Worm (Caenorhabditis elegans): ENCODE data around the gene coq-2.

coq-2 gene

DNA sequence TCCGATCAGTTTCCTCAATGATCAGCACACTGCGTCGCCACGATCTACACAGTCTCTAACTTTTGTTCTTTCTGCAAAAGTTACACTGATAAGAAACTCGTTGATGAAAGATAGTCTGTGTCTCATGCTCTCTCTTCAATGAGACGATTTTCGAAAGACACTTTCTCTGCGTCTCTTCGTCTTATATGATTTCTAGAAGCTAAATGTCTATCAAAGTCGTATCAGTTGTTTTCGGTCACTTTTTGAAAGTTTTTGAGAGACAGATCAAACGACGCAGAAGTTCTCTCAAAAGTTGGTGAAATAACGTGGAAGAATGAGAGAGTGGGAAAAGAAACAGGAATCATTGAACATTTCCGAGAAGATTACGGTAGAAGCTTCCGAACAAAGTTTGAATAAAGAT is 40.6 kb upstream of the coq-2 start (continued):
- TF ChIP-seq F44E2.7 (GFP tag; IDR thresholded peaks at IDR 0.05): no peak
- TF ChIP-seq nhr-6 (tag; optimal IDR thresholded peaks at IDR 0.05): no peak
- no peak for TF ChIP-seq F37D6.2 (tag; optimal IDR thresholded peaks at IDR 0.05)
- no peak for TF ChIP-seq unc-39 (tag; optimal IDR thresholded peaks at IDR 0.05)
- TF ChIP-seq daf-8 (GFP tag; IDR thresholded peaks at IDR 0.05): no peak
- TF ChIP-seq ceh-44 (GFP tag; IDR thresholded peaks at IDR 0.05): no peak
- no peak for TF ChIP-seq R02D3.7 (tag; optimal IDR thresholded peaks at IDR 0.05)
- TF ChIP-seq F10B5.3 (tag; optimal IDR thresholded peaks at IDR 0.05): no peak
- TF ChIP-seq snpc-4 (tag; optimal IDR thresholded peaks at IDR 0.05): no peak
- no peak for TF ChIP-seq rbr-2 (tag; optimal IDR thresholded peaks at IDR 0.05)
- no peak for TF ChIP-seq pha-4 (GFP tag; IDR thresholded peaks at IDR 0.05)
- no peak for TF ChIP-seq pha-4 (tag; optimal IDR thresholded peaks at IDR 0.05)
- TF ChIP-seq nhr-11 (tag; optimal IDR thresholded peaks at IDR 0.05): peak; percentile 81
- TF ChIP-seq nhr-10 (tag; optimal IDR thresholded peaks at IDR 0.05): peak; percentile 74
- peak in 1 of 2 experiments; percentile 0 for TF ChIP-seq hif-1 (tag; optimal IDR thresholded peaks at IDR 0.05)
- TF ChIP-seq zip-2 (tag; optimal IDR thresholded peaks at IDR 0.05): no peak
- TF ChIP-seq dmd-9 (GFP tag; IDR thresholded peaks at IDR 0.05): no peak
- no peak for TF ChIP-seq egl-27 (tag; optimal IDR thresholded peaks at IDR 0.05)
- TF ChIP-seq dmd-6 (GFP tag; IDR thresholded peaks at IDR 0.05): peak; percentile 98
- peak; percentile 49 for TF ChIP-seq lin-38 (GFP tag; IDR thresholded peaks at IDR 0.05)
- peak; percentile 31 for TF ChIP-seq mes-2 (tag; optimal IDR thresholded peaks at IDR 0.05; ENCODE audit: poor library complexity, severe bottlenecking)
- TF ChIP-seq egl-43 (GFP tag; IDR thresholded peaks at IDR 0.05): no peak
- no peak for TF ChIP-seq sdz-12 (GFP tag; optimal IDR thresholded peaks at IDR 0.05)
- TF ChIP-seq skn-1 (tag; optimal IDR thresholded peaks at IDR 0.05): no peak
- no peak for TF ChIP-seq Y5F2A.4 (GFP tag; optimal IDR thresholded peaks at IDR 0.05)
- TF ChIP-seq hlh-30 (tag; optimal IDR thresholded peaks at IDR 0.05; ENCODE audit: insufficient read depth): peak; percentile 75
- TF ChIP-seq lim-7 (GFP tag; IDR thresholded peaks at IDR 0.05): 0 out of 2 replicates have a peak, but pooled peaks have one; percentile 24
- no peak for TF ChIP-seq attf-4 (tag; optimal IDR thresholded peaks at IDR 0.05)
- TF ChIP-seq aha-1 (tag): no peak
- TF ChIP-seq ztf-7 (tag; optimal IDR thresholded peaks at IDR 0.05): no peak
- peak; percentile 61 for TF ChIP-seq cey-2 (tag; optimal IDR thresholded peaks at IDR 0.05; ENCODE audit: borderline replicate concordance, insufficient read depth)
- no peak for TF ChIP-seq set-16 (GFP tag; IDR thresholded peaks at IDR 0.05)

DNA sequence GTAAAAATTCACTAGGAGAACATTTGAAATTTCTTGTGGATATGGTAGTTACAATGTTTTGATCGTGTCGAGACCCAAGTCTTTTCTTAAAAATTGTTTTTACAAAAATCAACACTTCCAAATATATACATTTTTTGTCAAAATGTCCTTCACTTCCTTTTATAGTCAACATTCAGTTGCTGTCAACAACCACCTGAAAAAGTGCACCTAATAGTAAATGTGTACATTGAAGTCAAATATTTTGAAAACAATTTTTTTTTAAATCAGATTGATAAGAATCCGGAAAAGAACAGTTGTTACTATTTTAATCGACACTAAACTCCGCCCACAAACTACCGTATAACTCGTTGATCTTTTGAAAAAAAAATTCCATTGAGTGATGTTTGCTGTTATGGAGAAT is 40.1 kb upstream of the coq-2 start:
- no peak for TF ChIP-seq daf-16 (GFP tag; optimal IDR thresholded peaks at IDR 0.05)
- TF ChIP-seq daf-16 (tag; optimal IDR thresholded peaks at IDR 0.05): peak; percentile 93
- no peak for TF ChIP-seq lim-7 (GFP tag; IDR thresholded peaks at IDR 0.05)
- no peak for TF ChIP-seq set-16 (GFP tag; IDR thresholded peaks at IDR 0.05)
- TF ChIP-seq aha-1 (tag): peak; percentile 55

DNA sequence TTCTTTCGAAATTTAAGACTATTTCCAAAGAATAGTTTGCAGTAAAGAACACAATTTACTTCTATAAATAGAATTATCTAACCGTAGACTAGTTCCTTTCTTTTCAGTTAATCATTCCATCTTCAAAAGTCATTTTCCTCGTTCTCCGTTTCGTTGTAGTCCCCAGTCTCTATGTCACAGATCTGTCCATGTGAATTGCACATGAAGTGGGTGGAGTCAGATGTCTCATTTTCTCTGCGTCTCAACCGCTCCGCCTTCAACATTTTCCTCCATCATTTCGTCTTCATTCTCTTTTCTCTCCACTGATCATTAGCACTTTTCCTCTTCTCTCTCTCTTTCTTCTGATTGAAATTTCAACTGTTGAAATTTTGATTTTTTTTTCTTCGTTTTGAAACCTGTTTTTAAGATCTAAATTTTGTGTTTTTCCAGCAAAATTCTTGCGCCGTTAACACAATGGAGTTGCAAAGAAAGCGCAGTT is 38.1 kb upstream of the coq-2 start, which contains the start of gene T07E3.4:
Gene T07E3.4, plus strand, starts transcription at position 428 of the 478 bp plus-strand sequence.
- peak; percentile 57; the same call in 1 of the 2 replicates for TF ChIP-seq ctbp-1 (GFP tag; IDR thresholded peaks at IDR 0.05)
- peak in 1 of 2 experiments; percentile 90 for TF ChIP-seq unc-62 (GFP tag; optimal IDR thresholded peaks at IDR 0.05 in 1 of 2)
- TF ChIP-seq unc-62 (tag; optimal IDR thresholded peaks at IDR 0.05): no peak
- peak; percentile 50 to 84 for TF ChIP-seq lsy-2 (tag; optimal IDR thresholded peaks at IDR 0.05)
- peak; percentile 94 for TF ChIP-seq dmd-6 (GFP tag; IDR thresholded peaks at IDR 0.05)
- no peak for TF ChIP-seq F10B5.3 (tag; optimal IDR thresholded peaks at IDR 0.05)
- no peak for TF ChIP-seq tag-97 (GFP tag; IDR thresholded peaks at IDR 0.05)
- TF ChIP-seq hif-1 (tag; optimal IDR thresholded peaks at IDR 0.05): no peak
- no peak for TF ChIP-seq vab-7 (GFP tag; IDR thresholded peaks at IDR 0.05)
- peak; percentile 19 for TF ChIP-seq cey-2 (tag; optimal IDR thresholded peaks at IDR 0.05; ENCODE audit: borderline replicate concordance, insufficient read depth)
- TF ChIP-seq nhr-10 (tag; optimal IDR thresholded peaks at IDR 0.05): peak; percentile 23
- peak; percentile 76 for TF ChIP-seq hmg-1.1 (GFP tag; IDR thresholded peaks at IDR 0.05)
- peak; percentile 84 for TF ChIP-seq nhr-28 (tag; optimal IDR thresholded peaks at IDR 0.05)
- TF ChIP-seq skn-1 (tag; optimal IDR thresholded peaks at IDR 0.05): no peak
- TF ChIP-seq dpl-1 (GFP tag; optimal IDR thresholded peaks at IDR 0.05): peak; percentile 48
- TF ChIP-seq ceh-32 (tag; optimal IDR thresholded peaks at IDR 0.05; ENCODE audit: poor library complexity): no peak
- TF ChIP-seq ceh-20 (GFP tag; IDR thresholded peaks at IDR 0.05): 0 out of 2 replicates have a peak, but pooled peaks have one; percentile 37
- TF ChIP-seq hlh-30 (tag; optimal IDR thresholded peaks at IDR 0.05; ENCODE audit: insufficient read depth): peak; percentile 91
- TF ChIP-seq nhr-102 (tag; optimal IDR thresholded peaks at IDR 0.05): peak; percentile 39
- no peak for TF ChIP-seq unc-39 (tag; optimal IDR thresholded peaks at IDR 0.05)
- 0 out of 2 replicates have a peak, but pooled peaks have one; percentile 39 for TF ChIP-seq php-3 (GFP tag; IDR thresholded peaks at IDR 0.05)
- peak; percentile 73 for TF ChIP-seq dve-1 (tag; optimal IDR thresholded peaks at IDR 0.05; ENCODE audit: insufficient read depth)
- peak; percentile 78 for TF ChIP-seq nhr-48 (tag; optimal IDR thresholded peaks at IDR 0.05)

Measured in whole organism, L4 larva.